Fruit fly (Drosophila melanogaster) whole organism, embryonic: ENCODE data around the gene BNIP3.

Source experiments
- Abd-B ChIP-seq: fragments of 200-800 bp; sonication (Bioruptor generic); optimal IDR thresholded peaks from 2 replicates; lab custom pipeline; 2018; ENCODE audit warnings: missing biosample characterization, mild to moderate bottlenecking, missing genetic modification characterization, moderate library complexity
- Ada2b ChIP-seq: fragments of 200-800 bp; sonication (Bioruptor generic); IDR thresholded peaks from 2 replicates; pipeline ENCODE4 v1.3.6; 2022; ENCODE audit warnings: missing biosample characterization, missing genetic modification characterization
- Awh ChIP-seq: fragments of 200-800 bp; sonication (Bioruptor generic); IDR thresholded peaks from 2 replicates; pipeline ENCODE4, ENCODE4 v1.3.6; 2022; ENCODE audit warnings: missing biosample characterization, missing genetic modification characterization
- BEAF-32 ChIP-seq: fragments of 200-800 bp; sonication (Bioruptor generic); optimal IDR thresholded peaks from 3 replicates; lab custom pipeline; 2017; ENCODE audit warnings: missing biosample characterization, missing genetic modification characterization, mild to moderate bottlenecking, moderate library complexity, missing genetic modification reagents
- CG10543 ChIP-seq: fragments of 200-800 bp; sonication (Bioruptor generic); optimal IDR thresholded peaks from 3 replicates; lab custom pipeline; 2017; ENCODE audit warnings: missing biosample characterization, mild to moderate bottlenecking, missing genetic modification characterization, moderate library complexity
- CG11560 ChIP-seq: fragments of 200-800 bp; sonication (Bioruptor generic); IDR thresholded peaks from 3 replicates; pipeline ENCODE4 v1.3.6; 2022; ENCODE audit warnings: missing biosample characterization, missing genetic modification characterization
- CG12104 ChIP-seq: fragments of 200-800 bp; sonication (Bioruptor generic); optimal IDR thresholded peaks from 3 replicates; lab custom pipeline; 2016; ENCODE audit warnings: missing biosample characterization, missing genetic modification characterization
- CG13287 ChIP-seq: fragments of 200-800 bp; sonication (Bioruptor generic); IDR thresholded peaks from 2 replicates; pipeline ENCODE4 v1.3.6; 2022; ENCODE audit warnings: missing biosample characterization, missing genetic modification characterization; ENCODE audit not compliant: partially characterized antibody
- CG15269 ChIP-seq: fragments of 200-800 bp; sonication (Bioruptor generic); optimal IDR thresholded peaks from 2 replicates; lab custom pipeline; 2018; ENCODE audit warnings: missing biosample characterization, mild to moderate bottlenecking, missing genetic modification characterization, moderate library complexity
- CG15479 ChIP-seq: fragments of 200-800 bp; sonication (Bioruptor generic); optimal IDR thresholded peaks from 3 replicates; lab custom pipeline; 2019; ENCODE audit warnings: missing biosample characterization, mild to moderate bottlenecking, missing genetic modification characterization, moderate library complexity
- CG18764 ChIP-seq: fragments of 200-800 bp; sonication (Bioruptor generic); optimal IDR thresholded peaks from 3 replicates; lab custom pipeline; 2016; ENCODE audit warnings: missing biosample characterization, missing genetic modification characterization
- CG2678 ChIP-seq: fragments of 200-800 bp; sonication (Bioruptor generic); optimal IDR thresholded peaks from 3 replicates; lab custom pipeline; 2019; ENCODE audit warnings: missing biosample characterization, mild to moderate bottlenecking, missing genetic modification characterization, moderate library complexity
- CG30020 ChIP-seq: fragments of 200-800 bp; optimal IDR thresholded peaks from 2 replicates; lab custom pipeline; 2019; ENCODE audit warnings: missing biosample characterization, mild to moderate bottlenecking, missing genetic modification characterization, moderate library complexity
- CG30431 ChIP-seq: fragments of 200-800 bp; sonication (Bioruptor generic); optimal IDR thresholded peaks from 2 replicates; lab custom pipeline; 2017; ENCODE audit warnings: missing biosample characterization, missing genetic modification characterization
- CG3163 ChIP-seq: fragments of 200-800 bp; sonication (Bioruptor generic); optimal IDR thresholded peaks from 3 replicates; lab custom pipeline; 2016; ENCODE audit warnings: missing biosample characterization, missing genetic modification characterization
- CG32767 ChIP-seq: fragments of 200-800 bp; sonication (Bioruptor generic); IDR thresholded peaks from 2 replicates; pipeline ENCODE4 v1.3.6; 2022; ENCODE audit warnings: missing biosample characterization, missing genetic modification characterization
- CG33557 ChIP-seq: fragments of 200-800 bp; sonication (Bioruptor generic); optimal IDR thresholded peaks from 2 replicates; lab custom pipeline; 2019; ENCODE audit warnings: missing biosample characterization, mild to moderate bottlenecking, missing genetic modification characterization, moderate library complexity
- CG34376 ChIP-seq: fragments of 200-800 bp; sonication (Bioruptor generic); optimal IDR thresholded peaks from 2 replicates; lab custom pipeline; 2018; ENCODE audit warnings: missing biosample characterization, mild to moderate bottlenecking, missing genetic modification characterization
- CG4360 ChIP-seq: fragments of 200-800 bp; sonication (Bioruptor generic); IDR thresholded peaks from 2 replicates; pipeline ENCODE4 v1.3.6; 2022; ENCODE audit warnings: missing biosample characterization, missing genetic modification characterization
- CG4617 ChIP-seq: fragments of 200-800 bp; sonication (Bioruptor generic); optimal IDR thresholded peaks from 3 replicates; lab custom pipeline; 2016; ENCODE audit warnings: missing biosample characterization, missing genetic modification characterization, borderline replicate concordance
- CG7372 ChIP-seq: fragments of 200-800 bp; sonication (Bioruptor generic); IDR thresholded peaks from 2 replicates; pipeline ENCODE4 v1.3.6; 2022; ENCODE audit warnings: missing biosample characterization, missing genetic modification characterization
- CG7745 ChIP-seq: fragments of 200-800 bp; sonication (Bioruptor generic); optimal IDR thresholded peaks from 2 replicates; lab custom pipeline; 2018; ENCODE audit warnings: missing biosample characterization, mild to moderate bottlenecking, missing genetic modification characterization, moderate library complexity
- CG7786 ChIP-seq: fragments of 200-800 bp; sonication (Bioruptor generic); optimal IDR thresholded peaks from 2 replicates; lab custom pipeline; 2016; ENCODE audit warnings: missing biosample characterization, missing genetic modification characterization
- CG7987 ChIP-seq: fragments of 200-800 bp; sonication (Bioruptor generic); optimal IDR thresholded peaks from 2 replicates; lab custom pipeline; 2018; ENCODE audit warnings: missing biosample characterization, mild to moderate bottlenecking, missing genetic modification characterization, moderate library complexity
- CG8290 ChIP-seq, 3 experiments: fragments of 200-800 bp; sonication (Bioruptor generic); optimal IDR thresholded peaks; 2 replicates each; lab custom pipeline; 2016 to 2019; ENCODE audit warnings: missing biosample characterization in 3 of 3, missing genetic modification characterization in 3 of 3, mild to moderate bottlenecking in 2 of 3, moderate library complexity in 1 of 3
- CHES-1-like ChIP-seq: fragments of 200-800 bp; sonication (Bioruptor generic); optimal IDR thresholded peaks from 2 replicates; lab custom pipeline; 2016; ENCODE audit warnings: missing biosample characterization, missing genetic modification characterization
- CTCF ChIP-seq: fragments of 200-800 bp; sonication (Bioruptor generic); optimal IDR thresholded peaks from 2 replicates; lab custom pipeline; 2017; ENCODE audit warnings: missing biosample characterization, mild to moderate bottlenecking, missing genetic modification characterization, moderate library complexity
- CkIIα-i1 ChIP-seq: fragments of 200-800 bp; sonication (Bioruptor generic); IDR thresholded peaks from 2 replicates; pipeline ENCODE4 v1.3.6; 2022; ENCODE audit warnings: missing biosample characterization, missing genetic modification characterization
- Hey ChIP-seq: fragments of 200-800 bp; sonication (Bioruptor generic); optimal IDR thresholded peaks from 3 replicates; lab custom pipeline; 2018; ENCODE audit warnings: missing biosample characterization, mild to moderate bottlenecking, missing genetic modification characterization
- Med ChIP-seq: fragments of 200-800 bp; sonication (Bioruptor generic); peaks from one replicate; lab custom pipeline; 2016; ENCODE audit warnings: missing biosample characterization, missing genetic modification characterization, mild to moderate bottlenecking, inconsistent platforms, moderate library complexity
- Neu2 ChIP-seq: fragments of 200-800 bp; sonication (Bioruptor generic); optimal IDR thresholded peaks from 3 replicates; lab custom pipeline; 2016; ENCODE audit warnings: missing biosample characterization, missing genetic modification characterization, borderline replicate concordance
- Nf-YC ChIP-seq: fragments of 200-800 bp; optimal IDR thresholded peaks from 3 replicates; lab custom pipeline; 2019; ENCODE audit warnings: missing biosample characterization, mild to moderate bottlenecking, missing genetic modification characterization, moderate library complexity
- Sry-δ ChIP-seq: fragments of 200-800 bp; sonication (Bioruptor generic); optimal IDR thresholded peaks from 2 replicates; lab custom pipeline; 2016; ENCODE audit warnings: missing biosample characterization, missing genetic modification characterization
- Ssrp ChIP-seq: fragments of 200-800 bp; sonication (Bioruptor generic); optimal IDR thresholded peaks from 2 replicates; lab custom pipeline; 2018; ENCODE audit warnings: missing biosample characterization, mild to moderate bottlenecking, missing genetic modification characterization, moderate library complexity
- Stat92E ChIP-seq, 3 experiments: fragments of >200 bp in 2 of 3; fragments of 200-800 bp in 1 of 3; sonication (Bioruptor generic) in 1 of 3; optimal IDR thresholded peaks; 2 replicates each; lab custom pipeline; 2017 to 2019; ENCODE audit warnings: missing biosample characterization in 3 of 3, missing genetic modification characterization in 3 of 3, mild to moderate bottlenecking in 1 of 3, moderate library complexity in 1 of 3
- ab ChIP-seq: fragments of 200-800 bp; sonication (Bioruptor generic); optimal IDR thresholded peaks from 2 replicates; lab custom pipeline; 2016; ENCODE audit warnings: missing biosample characterization, missing genetic modification characterization
- caup ChIP-seq: fragments of 200-800 bp; sonication (Bioruptor generic); optimal IDR thresholded peaks from 3 replicates; lab custom pipeline; 2017; ENCODE audit warnings: missing biosample characterization, mild to moderate bottlenecking, missing genetic modification characterization, moderate library complexity; ENCODE audit not compliant: severe bottlenecking
- crc ChIP-seq: fragments of 200-800 bp; sonication (Bioruptor generic); optimal IDR thresholded peaks from 2 replicates; lab custom pipeline; 2016; ENCODE audit warnings: missing biosample characterization, missing genetic modification characterization
- gem ChIP-seq: fragments of 200-800 bp; sonication (Bioruptor generic); optimal IDR thresholded peaks from 2 replicates; lab custom pipeline; 2019; ENCODE audit warnings: missing biosample characterization, mild to moderate bottlenecking, missing genetic modification characterization, moderate library complexity
- gro ChIP-seq: fragments of 200-800 bp; sonication (Bioruptor generic); optimal IDR thresholded peaks from 2 replicates; lab custom pipeline; 2016; ENCODE audit warnings: missing biosample characterization, missing genetic modification characterization
- ham ChIP-seq: fragments of 200-800 bp; sonication (Bioruptor generic); IDR thresholded peaks from 2 replicates; pipeline ENCODE4 v1.3.6; 2022; ENCODE audit warnings: missing biosample characterization, missing genetic modification characterization
- klu ChIP-seq: fragments of 200-800 bp; sonication (Bioruptor generic); IDR thresholded peaks from 2 replicates; pipeline ENCODE4 v1.3.6; 2022; ENCODE audit warnings: missing biosample characterization, missing genetic modification characterization
- luna ChIP-seq: fragments of 200-800 bp; sonication (Bioruptor generic); optimal IDR thresholded peaks from 2 replicates; lab custom pipeline; 2016; ENCODE audit warnings: missing biosample characterization, missing genetic modification characterization
- mam ChIP-seq: fragments of 200-800 bp; sonication (Bioruptor generic); optimal IDR thresholded peaks from 3 replicates; lab custom pipeline; 2016; ENCODE audit warnings: missing biosample characterization, missing genetic modification characterization
- sisA ChIP-seq: fragments of 200-800 bp; sonication (Bioruptor generic); IDR thresholded peaks from 2 replicates; pipeline ENCODE4 v1.3.6; 2022; ENCODE audit warnings: missing biosample characterization, missing genetic modification characterization
- slbo ChIP-seq: fragments of 200-800 bp; sonication (Bioruptor generic); IDR thresholded peaks from 2 replicates; pipeline ENCODE4 v1.3.6; 2022; ENCODE audit warnings: missing biosample characterization, missing genetic modification characterization
- sug ChIP-seq: fragments of 200-800 bp; optimal IDR thresholded peaks from 2 replicates; lab custom pipeline; 2019; ENCODE audit warnings: missing biosample characterization, mild to moderate bottlenecking, missing genetic modification characterization, moderate library complexity
- tgo ChIP-seq: fragments of 200-800 bp; sonication (Bioruptor generic); IDR thresholded peaks from 3 replicates; pipeline ENCODE4 v1.3.6; 2022; ENCODE audit warnings: missing biosample characterization, missing genetic modification characterization
- z ChIP-seq: fragments of 200-800 bp; sonication (Bioruptor generic); IDR thresholded peaks from 3 replicates; pipeline ENCODE4 v1.3.6; 2022; ENCODE audit warnings: missing biosample characterization, missing genetic modification characterization

BNIP3 gene

DNA sequence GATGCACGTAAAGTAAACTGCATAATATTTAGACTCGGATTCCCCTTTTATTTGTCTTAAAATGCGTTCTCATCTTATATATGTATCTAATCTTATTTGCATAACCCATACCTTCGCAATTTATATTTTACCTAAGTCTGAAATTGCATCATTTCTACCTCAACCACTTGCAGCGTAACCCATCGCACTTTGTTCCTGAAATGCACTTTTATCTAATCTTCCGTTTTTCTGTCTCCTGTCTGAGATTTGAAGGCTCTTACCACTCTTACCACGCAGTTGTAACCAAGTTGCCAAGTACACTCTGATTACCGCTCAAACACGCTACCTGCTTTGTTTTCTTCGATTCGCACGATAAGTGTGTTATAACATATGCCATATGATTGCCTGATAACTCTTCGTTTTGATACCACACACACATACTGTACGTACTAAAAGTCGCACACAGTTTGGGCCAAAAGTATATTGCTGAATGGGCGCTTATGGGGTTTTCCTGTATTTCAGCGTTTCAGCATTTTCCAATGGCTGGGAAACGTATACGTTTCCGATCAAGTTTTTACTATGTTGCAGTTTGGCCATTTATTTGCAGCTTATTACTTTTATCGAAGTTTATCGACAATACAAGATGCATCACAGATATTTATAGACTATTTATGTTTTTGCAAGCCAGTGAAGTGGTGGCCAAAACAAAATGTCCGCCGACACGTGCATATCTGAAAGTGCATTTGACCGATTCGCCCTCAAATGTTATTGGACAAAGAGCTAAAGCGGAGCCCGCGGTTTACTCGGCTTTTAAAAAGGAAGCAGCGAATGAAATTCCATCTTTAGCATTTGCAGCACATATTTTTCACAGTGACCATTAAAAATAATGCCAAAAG is 20.2 kb upstream of the BNIP3 start (continued):
- peak; percentile 18 for TF ChIP-seq CG15269
- peak; percentile 27 for TF ChIP-seq CG34376 (GFP tag; lab: Kevin White, UChicago)
- no peak for TF ChIP-seq CTCF (GFP tag; lab: Kevin White, UChicago)
- TF ChIP-seq Hey (tag; lab: Kevin White, UChicago), result peak; percentile 32
- TF ChIP-seq slbo (GFP tag; lab: Robert Waterston, UW), result 0 out of 2 replicates have a peak, but pooled peaks have one; percentile 38
- TF ChIP-seq Ada2b, result 0 out of 2 replicates have a peak, but pooled peaks have one; percentile 4
- TF ChIP-seq CG30020 (tag; lab: Kevin White, UChicago), result no peak
- TF ChIP-seq CG4617 (GFP tag; lab: Kevin White, UChicago), result no peak
- no peak for TF ChIP-seq CG8290 (GFP tag; optimal IDR thresholded peaks at IDR 0.05; lab: Kevin White, UChicago)
- TF ChIP-seq CG8290 (tag; optimal IDR thresholded peaks at IDR 0.05; lab: Kevin White, UChicago), result peak in 1 of 2 experiments; percentile 6
- TF ChIP-seq luna (GFP tag; lab: Kevin White, UChicago), result no peak
- TF ChIP-seq Neu2, result no peak
- 0 out of 3 replicates have a peak, but pooled peaks have one; percentile 29 for TF ChIP-seq tgo (GFP tag; lab: Robert Waterston, UW)
- TF ChIP-seq Med (GFP tag; lab: Kevin White, UChicago), result peak; percentile 74
- no peak for TF ChIP-seq mam (GFP tag; lab: Kevin White, UChicago)
- peak; percentile 8 for TF ChIP-seq CG7786 (GFP tag; lab: Kevin White, UChicago)
- no peak for TF ChIP-seq Nf-YC (tag; lab: Kevin White, UChicago)
- TF ChIP-seq Ssrp (tag; lab: Kevin White, UChicago), result no peak
- TF ChIP-seq gro (GFP tag; lab: Kevin White, UChicago), result peak; percentile 13
- no peak for TF ChIP-seq Abd-B
- peak; percentile 5 for TF ChIP-seq caup (GFP tag; lab: Kevin White, UChicago)
- TF ChIP-seq CG12104, result no peak
- TF ChIP-seq CG2678 (tag; lab: Kevin White, UChicago), result no peak
- no peak for TF ChIP-seq klu (GFP tag; lab: Robert Waterston, UW)
- TF ChIP-seq sisA (GFP tag; lab: Robert Waterston, UW), result no peak
- peak; percentile 51 for TF ChIP-seq sug
- TF ChIP-seq CkIIα-i1 (GFP tag; lab: Robert Waterston, UW), result no peak
- TF ChIP-seq CG13287, result no peak
- TF ChIP-seq ham (GFP tag; lab: Robert Waterston, UW), result 0 out of 2 replicates have a peak, but pooled peaks have one; percentile 6
- TF ChIP-seq z (GFP tag; lab: Robert Waterston, UW), result no peak
- peak; percentile 57 for TF ChIP-seq CG15479 (GFP tag; lab: Kevin White, UChicago)

dm6 chr3L:20538458-20538857 is 19.3 kb upstream of the BNIP3 start:
- TF ChIP-seq Awh (GFP tag; lab: Robert Waterston, UW), result no peak
- no peak for TF ChIP-seq Stat92E (GFP tag; optimal IDR thresholded peaks at IDR 0.05; lab: Kevin White, UChicago)
- no peak for TF ChIP-seq Sry-δ (GFP tag; lab: Kevin White, UChicago)
- no peak for TF ChIP-seq BEAF-32
- TF ChIP-seq slbo (GFP tag; lab: Robert Waterston, UW), result no peak
- no peak for TF ChIP-seq crc
- TF ChIP-seq ab (GFP tag; lab: Kevin White, UChicago), result no peak
- TF ChIP-seq CG4360 (GFP tag; lab: Robert Waterston, UW), result no peak
- TF ChIP-seq CG10543 (GFP tag; lab: Kevin White, UChicago), result peak; percentile 69
- TF ChIP-seq CG11560 (tag; lab: Robert Waterston, UW), result no peak
- TF ChIP-seq CG18764 (GFP tag; lab: Kevin White, UChicago), result no peak
- no peak for TF ChIP-seq CG33557 (GFP tag; lab: Kevin White, UChicago)
- no peak for TF ChIP-seq gem (tag; lab: Kevin White, UChicago)
- TF ChIP-seq CG7372, result no peak
- TF ChIP-seq CG30431, result no peak
- TF ChIP-seq CG7987, result no peak
- TF ChIP-seq CG32767 (GFP tag; lab: Robert Waterston, UW), result no peak
- TF ChIP-seq CG7745, result no peak
- no peak for TF ChIP-seq CHES-1-like (GFP tag; lab: Kevin White, UChicago)
- TF ChIP-seq CG3163 (GFP tag; lab: Kevin White, UChicago), result no peak
- no peak for TF ChIP-seq CG8290 (GFP tag; optimal IDR thresholded peaks at IDR 0.05; lab: Kevin White, UChicago)
- TF ChIP-seq CG8290 (tag; optimal IDR thresholded peaks at IDR 0.05; lab: Kevin White, UChicago), result no peak
